Fruit fly (Drosophila melanogaster): Measurements from ENCODE around the gene CG43895.

CG43895 gene

dm6 chr3L:21830125-21830524 is 16.6 kb upstream of the CG43895 start:
- TF ChIP-seq pan (optimal IDR thresholded peaks at IDR 0.05), result no peak
- TF ChIP-seq psq (optimal IDR thresholded peaks at IDR 0.05), result no peak
- TF ChIP-seq CG8478 (optimal IDR thresholded peaks at IDR 0.05), result no peak
- no peak for TF ChIP-seq EcR (GFP tag; optimal IDR thresholded peaks at IDR 0.05)
- TF ChIP-seq usp (GFP tag; optimal IDR thresholded peaks at IDR 0.05), result no peak

dm6 chr3L:21828177-21828589 is 14.7 kb upstream of the CG43895 start, which contains the start of gene CG32448:
Gene CG32448, minus strand, starts transcription at chr3L:21828480.
- no peak for TF ChIP-seq Dll (optimal IDR thresholded peaks at IDR 0.05)
- TF ChIP-seq usp (GFP tag; optimal IDR thresholded peaks at IDR 0.05), result no peak
- no peak for TF ChIP-seq psq (optimal IDR thresholded peaks at IDR 0.05)

- no peak for TF ChIP-seq psq (optimal IDR thresholded peaks at IDR 0.05)
- no peak for TF ChIP-seq pan (optimal IDR thresholded peaks at IDR 0.05)
- no peak for TF ChIP-seq Dll (optimal IDR thresholded peaks at IDR 0.05)
- no peak for TF ChIP-seq CG8478 (optimal IDR thresholded peaks at IDR 0.05)
- no peak for TF ChIP-seq usp (GFP tag; optimal IDR thresholded peaks at IDR 0.05)
- no peak for TF ChIP-seq EcR (GFP tag; optimal IDR thresholded peaks at IDR 0.05)
Measured at dm6 chr3L:21827130-21827529, 13.6 kb upstream of the CG43895 start.

DNA sequence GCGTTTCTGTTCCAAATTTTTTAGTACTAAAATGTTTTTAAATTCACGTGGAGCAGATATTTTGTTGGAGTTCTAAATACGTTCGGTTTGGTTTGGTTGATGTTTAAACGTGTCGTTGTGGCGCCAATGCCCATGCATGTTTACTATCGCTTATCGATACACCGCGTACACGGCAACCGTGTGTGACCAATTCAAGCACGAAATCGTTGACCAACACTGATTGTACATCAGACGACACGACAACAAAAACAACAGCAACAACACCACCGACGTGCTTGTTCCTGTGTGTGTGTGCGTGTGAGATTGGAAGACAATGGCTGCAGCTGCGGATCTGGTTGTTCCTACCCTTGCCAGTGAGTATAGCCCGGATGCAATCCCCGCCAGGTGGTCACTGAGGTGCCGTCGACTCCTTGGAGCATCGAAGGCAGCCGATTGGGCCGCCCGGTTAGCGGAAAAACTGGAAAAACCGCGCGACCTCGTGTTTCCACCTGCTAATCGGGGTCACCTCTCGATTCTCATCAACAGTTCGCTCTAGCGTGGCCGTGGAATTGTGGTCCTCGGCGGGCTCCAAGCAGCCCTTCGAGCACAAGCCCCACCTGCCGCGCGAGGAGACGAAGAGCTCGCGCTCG is 11.3 kb upstream of the CG43895 start, which contains the start of gene eIF2A:
Gene eIF2A (plus strand): TSS at position 16 of the 629 bp plus-strand sequence.
- no peak for TF ChIP-seq pan (optimal IDR thresholded peaks at IDR 0.05)
- TF ChIP-seq EcR (GFP tag; optimal IDR thresholded peaks at IDR 0.05), result no peak
- TF ChIP-seq Dll (optimal IDR thresholded peaks at IDR 0.05), result no peak
- no peak for TF ChIP-seq psq (optimal IDR thresholded peaks at IDR 0.05)
- TF ChIP-seq usp (GFP tag; optimal IDR thresholded peaks at IDR 0.05), result no peak
- no peak for TF ChIP-seq CG8478 (optimal IDR thresholded peaks at IDR 0.05)

DNA sequence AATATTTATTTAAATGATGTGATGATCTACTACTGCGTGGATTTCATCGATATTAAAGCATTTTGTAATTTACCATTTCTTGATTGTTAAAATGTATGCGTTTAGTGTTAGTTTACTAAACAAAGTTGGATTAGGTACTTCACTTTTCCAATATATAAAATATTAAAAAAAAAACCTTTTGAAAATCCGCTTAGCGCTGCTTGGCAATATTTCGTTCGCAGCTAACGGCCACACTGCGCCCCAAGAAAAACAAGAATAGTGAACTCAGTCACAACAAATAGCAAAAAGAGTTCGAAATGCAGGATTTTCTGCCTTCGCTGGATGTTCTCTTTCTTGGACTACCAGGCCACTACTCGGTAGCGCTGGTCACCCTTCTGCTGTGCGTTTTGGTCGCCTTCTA is 9.7 kb upstream of the CG43895 start, which contains the start of gene CG7407:
Gene CG7407 (plus strand): TSS at position 226 of the 400 bp plus-strand sequence.
- no peak for TF ChIP-seq usp (GFP tag; optimal IDR thresholded peaks at IDR 0.05)

- TF ChIP-seq CG8478 (optimal IDR thresholded peaks at IDR 0.05), result no peak
- no peak for TF ChIP-seq usp (GFP tag; optimal IDR thresholded peaks at IDR 0.05)
- no peak for TF ChIP-seq pan (optimal IDR thresholded peaks at IDR 0.05)
Measured at dm6 chr3L:21821780-21822179, 8.3 kb upstream of the CG43895 start, which contains the start of gene CycH. Gene CycH, plus strand, starts transcription at chr3L:21821997.

- TF ChIP-seq CG8478 (optimal IDR thresholded peaks at IDR 0.05) (no peak), usp (GFP tag; optimal IDR thresholded peaks at IDR 0.05) (no peak), pan (optimal IDR thresholded peaks at IDR 0.05) (no peak), Dll (optimal IDR thresholded peaks at IDR 0.05) (no peak), psq (optimal IDR thresholded peaks at IDR 0.05) (no peak), EcR (GFP tag; optimal IDR thresholded peaks at IDR 0.05) (no peak)
Measured at dm6 chr3L:21819497-21819896, 6.0 kb upstream of the CG43895 start.

DNA sequence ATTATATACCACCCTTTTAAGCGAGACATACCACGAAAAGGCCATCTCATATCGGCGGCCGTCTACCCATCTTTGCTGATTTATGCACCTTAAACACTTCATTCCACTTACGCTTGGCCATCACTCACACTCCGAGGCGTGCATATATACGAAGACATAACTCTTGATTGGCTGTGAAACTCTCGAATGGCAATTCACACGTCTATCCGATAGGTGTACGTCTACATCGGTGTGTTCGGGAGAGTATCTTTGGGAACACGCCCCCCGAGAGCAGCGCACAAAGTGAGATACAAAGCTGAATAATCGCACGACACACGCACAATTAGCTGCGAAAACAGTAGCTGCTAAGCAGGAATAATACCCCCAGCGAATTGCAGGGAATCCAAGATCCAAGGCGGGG is 5.2 kb upstream of the CG43895 start:
- no peak for TF ChIP-seq EcR (GFP tag; optimal IDR thresholded peaks at IDR 0.05)
- no peak for TF ChIP-seq usp (GFP tag; optimal IDR thresholded peaks at IDR 0.05)
- TF ChIP-seq Dll (optimal IDR thresholded peaks at IDR 0.05), result no peak
- TF ChIP-seq psq (optimal IDR thresholded peaks at IDR 0.05), result no peak
- no peak for TF ChIP-seq pan (optimal IDR thresholded peaks at IDR 0.05)
- no peak for TF ChIP-seq CG8478 (optimal IDR thresholded peaks at IDR 0.05)

DNA sequence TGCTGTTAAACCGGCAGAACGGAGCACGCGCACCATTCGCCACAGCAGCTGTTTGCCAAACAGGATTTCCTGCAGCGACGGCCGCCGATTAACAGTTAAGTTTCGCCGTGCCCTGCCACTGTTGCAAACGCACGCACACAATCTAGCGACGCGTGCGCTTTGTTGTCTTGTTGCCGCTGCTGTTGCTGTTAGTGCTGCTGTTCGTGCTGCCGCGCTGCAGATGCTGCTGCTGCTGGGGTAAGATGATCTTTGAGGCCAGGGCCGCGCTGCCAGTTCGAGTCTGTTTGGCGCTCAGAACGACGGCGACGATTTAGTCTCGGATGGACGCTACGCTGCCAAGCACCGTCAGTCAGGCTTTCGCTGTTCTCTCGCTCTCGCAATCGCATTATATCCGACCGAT is 4.9 kb downstream of the CG43895 start, which contains the start of gene eg:
Gene eg (plus strand): TSS at position 136 of the 400 bp plus-strand sequence.
- no peak for TF ChIP-seq psq (optimal IDR thresholded peaks at IDR 0.05)
- no peak for TF ChIP-seq usp (GFP tag; optimal IDR thresholded peaks at IDR 0.05)
- no peak for TF ChIP-seq CG8478 (optimal IDR thresholded peaks at IDR 0.05)
- TF ChIP-seq pan (optimal IDR thresholded peaks at IDR 0.05), result no peak
- no peak for TF ChIP-seq Dll (optimal IDR thresholded peaks at IDR 0.05)
- TF ChIP-seq EcR (GFP tag; optimal IDR thresholded peaks at IDR 0.05), result no peak

DNA sequence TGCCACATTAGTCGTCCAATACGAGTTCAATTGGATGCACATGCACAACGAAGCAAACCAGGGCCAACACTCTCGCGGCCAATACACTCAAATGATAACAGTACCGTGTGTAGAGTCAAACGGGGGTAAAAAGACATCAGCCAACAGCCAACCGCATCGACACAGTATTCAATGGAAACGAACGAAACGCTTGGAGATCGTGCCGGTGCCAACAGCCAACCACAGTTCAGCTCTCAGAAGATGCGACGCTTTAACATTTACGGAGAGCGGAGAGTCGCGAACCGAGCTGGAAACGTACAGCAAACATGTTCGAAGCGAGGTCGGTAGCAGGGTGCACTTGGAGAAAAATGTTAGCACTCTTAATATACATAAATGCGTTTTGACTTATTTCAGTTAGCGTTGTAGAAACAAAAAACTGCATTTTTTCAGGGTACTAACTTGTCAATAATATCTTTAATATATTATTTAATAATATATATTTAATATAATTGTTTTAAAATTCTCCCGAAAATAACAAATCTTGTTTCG is 5.4 kb downstream of the CG43895 start:
- TF ChIP-seq usp (GFP tag; optimal IDR thresholded peaks at IDR 0.05) (no peak), psq (optimal IDR thresholded peaks at IDR 0.05) (no peak), CG8478 (optimal IDR thresholded peaks at IDR 0.05) (no peak), Dll (optimal IDR thresholded peaks at IDR 0.05) (no peak), pan (optimal IDR thresholded peaks at IDR 0.05) (no peak), EcR (GFP tag; optimal IDR thresholded peaks at IDR 0.05) (no peak)

DNA sequence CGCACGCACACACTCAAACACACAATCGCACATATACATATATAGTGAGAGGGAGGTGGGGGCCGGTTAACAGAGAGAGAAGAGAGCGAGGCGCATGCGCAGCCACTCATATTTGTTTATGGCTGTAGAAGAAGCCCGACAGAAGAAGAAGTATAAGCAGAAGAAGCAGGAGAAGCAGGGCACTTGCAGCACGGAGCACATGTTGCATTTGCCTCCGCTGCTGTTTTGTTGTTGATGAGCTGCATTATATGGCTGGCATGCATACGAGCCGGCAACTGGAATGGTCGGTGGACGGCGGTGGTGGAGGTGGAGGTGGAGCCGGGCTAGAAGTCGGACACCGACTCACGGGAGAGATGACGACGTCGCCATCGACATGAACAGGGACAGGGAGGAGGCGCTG is 13.1 kb downstream of the CG43895 start:
- no peak for TF ChIP-seq psq (optimal IDR thresholded peaks at IDR 0.05)

dm6 chr3L:21787883-21788282 is 25.6 kb downstream of the CG43895 start:
- TF ChIP-seq pan (optimal IDR thresholded peaks at IDR 0.05), result no peak
- no peak for TF ChIP-seq CG8478 (optimal IDR thresholded peaks at IDR 0.05)
- no peak for TF ChIP-seq Dll (optimal IDR thresholded peaks at IDR 0.05)
- no peak for TF ChIP-seq EcR (GFP tag; optimal IDR thresholded peaks at IDR 0.05)
- no peak for TF ChIP-seq usp (GFP tag; optimal IDR thresholded peaks at IDR 0.05)
- no peak for TF ChIP-seq psq (optimal IDR thresholded peaks at IDR 0.05)

DNA sequence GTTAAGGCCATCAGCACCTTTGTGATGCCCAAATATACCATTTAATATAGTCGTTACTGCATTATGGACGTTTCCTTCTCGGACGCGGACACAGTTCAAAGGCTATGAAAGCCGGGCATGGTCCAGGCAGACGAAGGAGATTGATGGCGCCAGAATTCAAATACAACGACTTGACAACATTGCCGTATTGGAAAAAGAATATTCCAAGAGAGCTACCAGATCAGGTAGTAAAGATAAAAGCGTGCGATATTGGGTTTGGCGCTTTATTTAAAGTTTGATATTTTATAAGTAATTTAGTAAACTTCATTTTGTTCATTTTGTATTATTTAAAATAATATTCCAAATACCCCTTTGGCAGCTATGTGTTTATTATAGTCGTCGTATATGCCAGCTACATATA is 39.6 kb downstream of the CG43895 start:
- TF ChIP-seq EcR (GFP tag; optimal IDR thresholded peaks at IDR 0.05) (no peak), psq (optimal IDR thresholded peaks at IDR 0.05) (no peak), pan (optimal IDR thresholded peaks at IDR 0.05) (no peak), CG8478 (optimal IDR thresholded peaks at IDR 0.05) (no peak), usp (GFP tag; optimal IDR thresholded peaks at IDR 0.05) (no peak), Dll (optimal IDR thresholded peaks at IDR 0.05) (no peak)

Data from whole organism.